Fruit fly (Drosophila melanogaster) whole organism, pupa: ENCODE results near the gene CG5171.
A peak's percentile ranks its signal among the peaks of the same experiment; 100 is the strongest.

Source experiments
- CG10348 ChIP-seq: fragments of 200-800 bp; sonication (Bioruptor generic); IDR thresholded peaks from 2 replicates; pipeline ENCODE4 v1.3.6; 2022; ENCODE audit warnings: missing biosample characterization, missing genetic modification characterization
- CG12605 ChIP-seq: fragments of 200-800 bp; sonication (Bioruptor generic); IDR thresholded peaks from 2 replicates; pipeline ENCODE4 v1.3.6; 2022; ENCODE audit warnings: missing biosample characterization, missing genetic modification characterization
- CG13204 ChIP-seq: fragments of 200-800 bp; sonication (Bioruptor generic); optimal IDR thresholded peaks from 2 replicates; lab custom pipeline; 2018; ENCODE audit warnings: missing biosample characterization, mild to moderate bottlenecking, missing genetic modification characterization, moderate library complexity
- CG14655 ChIP-seq: fragments of 200-800 bp; sonication (Bioruptor generic); optimal IDR thresholded peaks from 3 replicates; lab custom pipeline; 2017; ENCODE audit warnings: mild to moderate bottlenecking, missing biosample characterization, missing genetic modification reagents, missing genetic modification characterization
- CG15710 ChIP-seq: fragments of 200-800 bp; sonication (Bioruptor generic); optimal IDR thresholded peaks from 2 replicates; lab custom pipeline; 2018; ENCODE audit warnings: missing biosample characterization, mild to moderate bottlenecking, missing genetic modification characterization, moderate library complexity
- CG17806 ChIP-seq: fragments of 200-800 bp; sonication (Bioruptor generic); optimal IDR thresholded peaks from 2 replicates; lab custom pipeline; 2018; ENCODE audit warnings: missing biosample characterization, mild to moderate bottlenecking, missing genetic modification characterization, moderate library complexity
- CG32121 ChIP-seq: fragments of 200-800 bp; sonication (Bioruptor generic); IDR thresholded peaks from 2 replicates; pipeline ENCODE4 v1.3.6; 2022; ENCODE audit warnings: missing biosample characterization, missing genetic modification characterization
- CG34367 ChIP-seq: fragments of 200-800 bp; sonication (Bioruptor generic); optimal IDR thresholded peaks from 2 replicates; lab custom pipeline; 2018; ENCODE audit warnings: missing biosample characterization, mild to moderate bottlenecking, missing genetic modification characterization
- CG4496 ChIP-seq: fragments of 200-800 bp; sonication (Bioruptor generic); IDR thresholded peaks from 3 replicates; pipeline ENCODE4 v1.3.6; 2022; ENCODE audit warnings: missing biosample characterization, missing genetic modification characterization
- CG8159 ChIP-seq: fragments of 200-800 bp; sonication (Bioruptor generic); optimal IDR thresholded peaks from 3 replicates; lab custom pipeline; 2018; ENCODE audit warnings: missing biosample characterization, mild to moderate bottlenecking, missing genetic modification characterization, moderate library complexity
- CG8301 ChIP-seq: fragments of 200-800 bp; sonication (Bioruptor generic); optimal IDR thresholded peaks from 2 replicates; lab custom pipeline; 2018; ENCODE audit warnings: missing biosample characterization, mild to moderate bottlenecking, missing genetic modification characterization
- CG9948 ChIP-seq: fragments of 200-800 bp; sonication (Bioruptor generic); optimal IDR thresholded peaks from 2 replicates; lab custom pipeline; 2018; ENCODE audit warnings: missing biosample characterization, mild to moderate bottlenecking, missing genetic modification characterization, moderate library complexity
- D1 ChIP-seq: fragments of 200-800 bp; sonication (Bioruptor generic); optimal IDR thresholded peaks from 2 replicates; lab custom pipeline; 2018; ENCODE audit warnings: missing biosample characterization, mild to moderate bottlenecking, missing genetic modification characterization, moderate library complexity
- EcR ChIP-seq: fragments of 200-800 bp; sonication (Bioruptor generic); optimal IDR thresholded peaks from 3 replicates; lab custom pipeline; 2019; ENCODE audit warnings: missing biosample characterization, missing genetic modification characterization, mild to moderate bottlenecking, moderate library complexity, missing genetic modification reagents
- Ets98B ChIP-seq: fragments of 200-800 bp; sonication (Bioruptor generic); IDR thresholded peaks from 2 replicates; pipeline ENCODE4 v1.3.6; 2022; ENCODE audit warnings: missing biosample characterization, missing genetic modification characterization
- Pif1B ChIP-seq: fragments of 200-800 bp; sonication (Bioruptor generic); optimal IDR thresholded peaks from 3 replicates; lab custom pipeline; 2016; ENCODE audit warnings: missing biosample characterization, missing genetic modification characterization
- Snoo ChIP-seq: fragments of 200-800 bp; sonication (Bioruptor generic); optimal IDR thresholded peaks from 3 replicates; lab custom pipeline; 2017; ENCODE audit warnings: missing biosample characterization, mild to moderate bottlenecking, missing genetic modification characterization, inconsistent platforms
- fd96Ca ChIP-seq: fragments of 200-800 bp; sonication (Bioruptor generic); IDR thresholded peaks from 3 replicates; pipeline ENCODE4 v1.3.6; 2022; ENCODE audit warnings: missing biosample characterization, missing genetic modification characterization
- gl ChIP-seq: fragments of 200-800 bp; sonication (Bioruptor generic); optimal IDR thresholded peaks from 2 replicates; lab custom pipeline; 2018; ENCODE audit warnings: missing biosample characterization, mild to moderate bottlenecking, missing genetic modification characterization
- rn ChIP-seq: fragments of 200-800 bp; sonication (Bioruptor generic); IDR thresholded peaks from 2 replicates; pipeline ENCODE4 v1.3.6; 2022; ENCODE audit warnings: missing biosample characterization, missing genetic modification characterization

The CG5171 gene

DNA sequence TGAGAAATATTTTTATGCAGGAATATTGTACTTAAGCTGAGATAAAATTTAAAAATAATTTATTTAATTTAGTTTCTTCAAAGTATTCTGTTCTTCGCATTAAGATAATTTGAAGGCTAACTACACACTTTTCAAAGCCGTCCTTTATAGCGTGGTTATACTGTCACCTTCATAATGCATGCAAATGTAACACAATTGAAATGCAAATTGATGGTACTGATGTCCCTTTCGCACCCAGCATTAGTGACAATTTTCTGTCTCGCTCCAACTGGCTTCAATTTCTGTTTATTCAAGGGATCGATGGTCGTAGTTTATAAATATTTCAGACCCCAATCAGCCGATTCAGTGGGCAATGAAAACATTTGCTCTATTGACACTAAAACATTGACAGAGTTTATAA lies 37.4 kb downstream of the CG5171 start:
- TF ChIP-seq EcR (no peak), gl (tag; lab: Kevin White, UChicago) (no peak), rn (GFP tag; lab: Robert Waterston, UW) (no peak), fd96Ca (GFP tag; lab: Robert Waterston, UW) (no peak), Ets98B (GFP tag; lab: Robert Waterston, UW) (0 out of 2 replicates have a peak, but pooled peaks have one; percentile 23), CG4496 (GFP tag; lab: Robert Waterston, UW) (0 out of 3 replicates have a peak, but pooled peaks have one; percentile 39), Snoo (tag; lab: Kevin White, UChicago) (no peak)
- TF ChIP-seq, all 21 proteins: peak for 2

DNA sequence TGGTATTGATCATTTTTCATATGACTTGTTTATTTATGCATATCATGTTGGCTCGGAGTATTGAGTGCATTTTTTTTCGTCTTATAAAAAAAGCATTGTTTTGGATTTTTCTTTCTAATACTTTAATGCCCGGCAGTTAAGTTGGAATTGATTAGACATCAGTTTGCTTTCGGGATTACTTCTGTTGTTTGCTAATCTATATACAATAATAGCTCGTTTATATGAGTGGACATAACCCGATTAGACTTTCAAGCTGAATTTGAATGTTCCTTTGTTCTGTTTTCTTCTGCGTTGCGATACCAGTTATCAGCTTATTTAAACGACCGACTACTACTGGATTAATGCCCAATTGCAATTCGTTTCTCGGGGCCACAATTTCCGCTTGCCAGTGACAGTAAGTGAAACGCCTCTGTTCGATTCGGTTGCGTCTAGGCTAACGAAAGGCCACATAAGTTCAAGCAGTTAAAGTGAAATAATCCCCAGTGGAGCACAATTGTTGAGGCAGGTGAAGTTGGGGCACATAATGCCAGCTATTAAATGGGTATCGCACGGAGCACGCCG lies 39.4 kb downstream of the CG5171 start:
- no peak for TF ChIP-seq gl (tag; lab: Kevin White, UChicago)
- no peak for TF ChIP-seq CG15710
- no peak for TF ChIP-seq CG10348 (GFP tag; lab: Robert Waterston, UW)
- TF ChIP-seq Pif1B, result no peak
- TF ChIP-seq CG13204, result no peak
- no peak for TF ChIP-seq CG17806 (tag; lab: Kevin White, UChicago)
- TF ChIP-seq CG8301 (tag; lab: Kevin White, UChicago), result no peak
- no peak for TF ChIP-seq CG4496 (GFP tag; lab: Robert Waterston, UW)
- TF ChIP-seq, all 21 proteins: peak for 0

DNA sequence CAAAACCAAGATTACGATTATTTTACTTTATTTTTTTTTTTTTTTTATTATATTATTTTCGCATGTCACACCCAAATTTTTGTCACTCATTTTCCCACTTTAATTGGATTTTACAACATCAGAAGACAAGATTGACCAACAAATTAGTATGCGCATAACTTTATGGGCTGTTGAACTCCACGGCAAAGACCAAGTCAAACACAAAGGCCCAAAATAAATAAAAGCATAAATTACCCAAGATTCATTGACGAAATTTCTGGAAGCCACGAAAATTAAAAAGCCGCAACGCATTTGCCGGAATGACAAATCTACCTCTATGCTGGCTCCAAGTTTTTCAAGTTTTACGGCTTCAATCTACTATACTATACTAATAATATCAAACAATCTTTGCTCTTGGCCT lies 41.0 kb downstream of the CG5171 start:
- no peak for TF ChIP-seq CG8159
- no peak for TF ChIP-seq CG14655

DNA sequence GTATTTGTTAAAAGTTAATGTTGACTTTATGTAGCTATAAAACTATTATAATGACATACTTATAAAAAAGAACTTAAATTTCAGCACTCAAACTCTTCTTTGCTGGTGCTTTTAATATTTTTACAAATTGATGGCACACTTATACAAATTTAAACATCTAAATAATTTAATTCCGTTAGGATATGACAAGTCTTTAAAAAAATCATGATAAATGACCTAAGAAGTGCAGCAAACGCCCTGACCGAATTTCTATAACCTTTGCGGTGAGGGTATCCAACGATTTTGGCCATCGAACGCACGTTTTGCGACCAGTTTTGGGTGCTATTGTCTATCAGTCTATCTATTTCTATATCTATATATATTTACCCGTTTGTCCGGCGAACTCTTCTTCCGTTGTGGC lies 41.8 kb downstream of the CG5171 start:
- TF ChIP-seq CG12605, result no peak
- TF ChIP-seq CG13204, result no peak
- no peak for TF ChIP-seq CG9948 (tag; lab: Kevin White, UChicago)
- no peak for TF ChIP-seq CG32121 (GFP tag; lab: Robert Waterston, UW)
- no peak for TF ChIP-seq rn (GFP tag; lab: Robert Waterston, UW)
- TF ChIP-seq CG10348 (GFP tag; lab: Robert Waterston, UW), result no peak
- no peak for TF ChIP-seq D1 (tag; lab: Kevin White, UChicago)
- no peak for TF ChIP-seq Snoo (tag; lab: Kevin White, UChicago)
- no peak for TF ChIP-seq CG14655
- TF ChIP-seq Ets98B (GFP tag; lab: Robert Waterston, UW), result no peak
- no peak for TF ChIP-seq CG17806 (tag; lab: Kevin White, UChicago)
- TF ChIP-seq CG4496 (GFP tag; lab: Robert Waterston, UW), result no peak
- no peak for TF ChIP-seq fd96Ca (GFP tag; lab: Robert Waterston, UW)
- no peak for TF ChIP-seq CG8159
- TF ChIP-seq CG34367 (tag; lab: Kevin White, UChicago), result no peak

DNA sequence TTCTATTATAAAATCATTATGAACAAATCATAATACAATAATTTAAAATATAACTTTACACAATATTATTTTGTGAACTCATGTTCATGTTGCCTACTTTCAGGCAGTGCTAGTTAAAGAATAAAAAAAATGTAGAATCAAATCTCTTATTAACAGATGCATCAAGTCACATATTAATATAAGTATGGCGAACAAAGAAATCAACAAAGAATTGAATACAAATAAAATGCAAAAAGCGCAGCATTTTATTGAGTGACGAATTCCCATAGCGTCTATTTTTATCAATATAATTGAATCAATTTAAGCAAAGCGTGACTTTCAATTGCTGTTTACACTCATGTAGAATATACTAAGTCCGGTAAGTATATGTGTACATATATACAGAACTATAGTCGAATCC lies 46.7 kb downstream of the CG5171 start:
- TF ChIP-seq D1 (tag; lab: Kevin White, UChicago), result peak; percentile 12
- TF ChIP-seq CG32121 (GFP tag; lab: Robert Waterston, UW), result no peak

DNA sequence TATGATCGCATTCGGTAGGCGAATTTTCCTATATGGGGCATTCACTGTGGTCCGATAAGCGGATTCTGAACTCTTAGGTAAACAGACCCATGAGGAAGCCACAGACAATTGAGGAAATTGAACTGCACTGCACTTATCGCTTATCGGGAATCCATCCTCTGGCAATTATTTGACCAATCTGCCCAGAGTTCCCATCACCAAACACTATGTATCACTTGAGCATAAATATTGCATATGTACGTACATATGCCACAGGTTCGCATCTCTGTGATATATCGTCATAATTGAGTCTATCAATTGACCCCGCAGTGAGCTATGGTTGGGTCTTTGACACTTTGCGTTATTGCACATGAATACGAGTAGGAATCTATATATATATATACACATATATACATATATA lies 47.2 kb downstream of the CG5171 start:
- TF ChIP-seq Pif1B, result no peak
- TF ChIP-seq CG12605, result no peak
- TF ChIP-seq CG4496 (GFP tag; lab: Robert Waterston, UW), result no peak
- TF ChIP-seq EcR, result peak; percentile 41
- no peak for TF ChIP-seq CG15710

DNA sequence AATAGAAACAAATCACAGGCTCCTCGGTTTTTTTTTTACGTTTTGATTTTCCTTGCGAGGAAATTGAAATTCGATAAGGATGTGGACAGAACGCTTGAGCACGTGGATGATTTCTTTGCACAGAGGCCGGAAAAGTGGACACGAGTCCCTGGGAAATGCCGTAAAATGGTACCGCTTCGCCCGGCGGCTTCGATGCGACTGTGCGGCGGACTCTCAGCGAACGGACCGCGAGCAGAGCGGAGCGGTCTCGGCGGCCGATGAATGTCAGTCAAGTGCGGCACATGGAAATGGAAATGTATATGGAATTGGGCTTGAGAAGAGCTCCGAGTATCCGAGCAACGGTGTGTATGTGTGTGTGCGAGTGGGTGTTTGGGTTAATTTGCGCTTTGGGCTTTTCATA lies 49.8 kb downstream of the CG5171 start, which contains the start of gene santa-maria:
TSS of gene santa-maria (minus strand) at position 279 of the 400 bp plus-strand sequence.
- TF ChIP-seq CG12605, result 0 out of 2 replicates have a peak, but pooled peaks have one; percentile 19
- peak; percentile 72 for TF ChIP-seq CG13204
- no peak for TF ChIP-seq CG34367 (tag; lab: Kevin White, UChicago)
- TF ChIP-seq CG17806 (tag; lab: Kevin White, UChicago), result no peak
- TF ChIP-seq rn (GFP tag; lab: Robert Waterston, UW), result 0 out of 2 replicates have a peak, but pooled peaks have one; percentile 13

DNA sequence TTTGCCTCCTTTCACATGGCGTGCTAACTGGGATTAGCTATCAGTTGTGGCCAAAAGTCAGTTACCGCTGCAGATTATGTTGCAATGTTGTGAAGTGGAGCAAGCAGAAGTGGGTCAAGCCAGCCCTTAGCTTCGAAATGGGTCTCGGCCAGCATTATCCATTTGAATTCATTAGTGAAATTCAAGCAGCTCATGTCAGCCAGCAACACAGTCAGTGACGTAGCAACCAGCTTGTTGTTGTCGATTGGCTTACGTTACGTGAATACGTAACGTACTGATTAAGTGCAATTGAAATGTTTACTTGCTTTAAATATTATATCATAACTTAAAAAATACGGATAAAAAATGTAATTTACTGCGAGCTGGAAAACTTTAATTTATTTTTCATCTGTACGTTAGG lies 51.0 kb downstream of the CG5171 start:
- TF ChIP-seq CG13204 (no peak), Pif1B (no peak), D1 (tag; lab: Kevin White, UChicago) (peak; percentile 1), CG4496 (GFP tag; lab: Robert Waterston, UW) (no peak), CG8301 (tag; lab: Kevin White, UChicago) (no peak), rn (GFP tag; lab: Robert Waterston, UW) (no peak)
